Worm (Caenorhabditis elegans): ENCODE results near the gene smf-1.

DNA sequence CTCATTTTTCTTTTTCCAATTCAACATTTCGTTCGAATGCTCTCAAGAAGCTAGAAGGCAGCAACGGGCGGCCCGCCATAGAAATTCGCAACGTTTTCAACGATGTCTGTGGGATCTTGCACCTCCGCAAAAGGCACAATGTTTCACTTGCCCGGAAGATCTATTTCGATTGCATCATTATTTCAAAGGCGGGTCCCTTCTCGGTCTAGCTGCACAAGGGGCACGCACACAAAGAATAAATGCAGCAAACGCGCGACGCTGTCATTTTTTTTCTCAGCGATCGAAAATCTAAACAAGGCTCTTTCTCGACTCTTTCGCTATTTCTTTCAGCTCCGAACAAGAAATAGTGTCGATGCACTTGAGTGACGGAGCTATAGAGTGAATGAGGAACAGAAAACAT, 22.1 kb upstream of the smf-1 start:
- TF ChIP-seq F13C5.2 (tag; optimal IDR thresholded peaks at IDR 0.05) (no peak), aly-1 (tag; optimal IDR thresholded peaks at IDR 0.05) (no peak), sea-1 (GFP tag; conservative IDR thresholded peaks at IDR 0.05) (no peak), hnd-1 (tag; optimal IDR thresholded peaks at IDR 0.05) (no peak), ama-1 (optimal IDR thresholded peaks at IDR 0.05) (no peak)

Measured in whole organism, early embryonic.